Worm (Caenorhabditis elegans): ENCODE results near the gene K11H12.1.

ce11 chrIV:605431-605830, 47.8 kb downstream of the K11H12.1 start:
- no peak for TF ChIP-seq W03F9.2 (tag; optimal IDR thresholded peaks at IDR 0.05)
- TF ChIP-seq dao-5 (tag; optimal IDR thresholded peaks at IDR 0.05): no peak
